Fruit fly (Drosophila melanogaster) whole organism, prepupa: ENCODE data around the gene CG43759.

Source experiments
- Blimp-1 ChIP-seq: fragments of 200-800 bp; sonication (Bioruptor generic); optimal IDR thresholded peaks from 3 replicates; lab custom pipeline; 2017; ENCODE audit warnings: missing biosample characterization, missing genetic modification characterization, mild to moderate bottlenecking, moderate library complexity, missing genetic modification reagents
- CG10631 ChIP-seq: fragments of 200-800 bp; sonication (Bioruptor generic); optimal IDR thresholded peaks from 2 replicates; lab custom pipeline; 2016; ENCODE audit warnings: missing biosample characterization, missing genetic modification characterization
- CG10669 ChIP-seq: fragments of 200-800 bp; sonication (Bioruptor generic); optimal IDR thresholded peaks from 3 replicates; lab custom pipeline; 2018; ENCODE audit warnings: missing biosample characterization, mild to moderate bottlenecking, missing genetic modification characterization, moderate library complexity
- CG11294 ChIP-seq: fragments of 200-800 bp; sonication (Bioruptor generic); IDR thresholded peaks from 2 replicates; pipeline ENCODE4 v1.3.6; 2022; ENCODE audit warnings: missing biosample characterization, missing genetic modification characterization
- CG11902 ChIP-seq: fragments of 200-800 bp; sonication (Bioruptor generic); optimal IDR thresholded peaks from 3 replicates; lab custom pipeline; 2016; ENCODE audit warnings: missing biosample characterization, missing genetic modification characterization
- CG15336 ChIP-seq: fragments of 200-800 bp; sonication (Bioruptor generic); IDR thresholded peaks from 2 replicates; pipeline ENCODE4 v1.3.6; 2022; ENCODE audit warnings: missing biosample characterization, missing genetic modification characterization
- CG1621 ChIP-seq: fragments of 200-800 bp; sonication (Bioruptor generic); optimal IDR thresholded peaks from 3 replicates; lab custom pipeline; 2018; ENCODE audit warnings: missing biosample characterization, mild to moderate bottlenecking, missing genetic modification characterization
- CG16779 ChIP-seq: fragments of 200-800 bp; sonication (Bioruptor generic); optimal IDR thresholded peaks from 3 replicates; lab custom pipeline; 2017; ENCODE audit warnings: missing biosample characterization, mild to moderate bottlenecking, missing genetic modification characterization
- CG3032 ChIP-seq: fragments of 200-800 bp; optimal IDR thresholded peaks from 2 replicates; lab custom pipeline; 2019; ENCODE audit warnings: missing biosample characterization, mild to moderate bottlenecking, missing genetic modification characterization, moderate library complexity
- CG32006 ChIP-seq: fragments of 200-800 bp; sonication (Bioruptor generic); optimal IDR thresholded peaks from 3 replicates; lab custom pipeline; 2017; ENCODE audit warnings: missing biosample characterization, mild to moderate bottlenecking, missing genetic modification characterization
- CG3919 ChIP-seq: fragments of 200-800 bp; sonication (Bioruptor generic); optimal IDR thresholded peaks from 3 replicates; lab custom pipeline; 2016; ENCODE audit warnings: missing biosample characterization, missing genetic modification characterization
- CG4318 ChIP-seq: fragments of 200-800 bp; sonication (Bioruptor generic); optimal IDR thresholded peaks from 3 replicates; lab custom pipeline; 2017; ENCODE audit warnings: missing biosample characterization, mild to moderate bottlenecking, missing genetic modification characterization
- CG6163 ChIP-seq: fragments of 200-800 bp; sonication (Bioruptor generic); IDR thresholded peaks from 3 replicates; pipeline ENCODE4 v1.3.6; 2022; ENCODE audit warnings: missing biosample characterization, missing genetic modification characterization
- CG6792 ChIP-seq: fragments of 200-800 bp; sonication (Bioruptor generic); optimal IDR thresholded peaks from 3 replicates; lab custom pipeline; 2016; ENCODE audit warnings: missing biosample characterization, missing genetic modification characterization
- CG6808 ChIP-seq: fragments of 200-800 bp; sonication (Bioruptor generic); optimal IDR thresholded peaks from 3 replicates; lab custom pipeline; 2017; ENCODE audit warnings: missing biosample characterization, missing genetic modification characterization, mild to moderate bottlenecking, moderate library complexity, missing genetic modification reagents
- CG7368 ChIP-seq: fragments of 200-800 bp; sonication (Bioruptor generic); optimal IDR thresholded peaks from 3 replicates; lab custom pipeline; 2016; ENCODE audit warnings: missing biosample characterization, missing genetic modification characterization
- CG8119 ChIP-seq: fragments of 200-800 bp; sonication (Bioruptor generic); IDR thresholded peaks from 3 replicates; pipeline ENCODE4 v1.3.6; 2022; ENCODE audit warnings: missing biosample characterization, missing genetic modification characterization
- CG8319 ChIP-seq: fragments of 200-800 bp; sonication (Bioruptor generic); optimal IDR thresholded peaks from 3 replicates; lab custom pipeline; 2016; ENCODE audit warnings: missing biosample characterization, missing genetic modification characterization
- Eip78C ChIP-seq: fragments of 200-800 bp; sonication (Bioruptor generic); peaks from one replicate; lab custom pipeline; 2016; ENCODE audit warnings: missing biosample characterization, missing genetic modification characterization
- Ets21C ChIP-seq: fragments of 200-800 bp; sonication (Bioruptor generic); optimal IDR thresholded peaks from 3 replicates; lab custom pipeline; 2016; ENCODE audit warnings: missing biosample characterization, missing genetic modification characterization
- Ets96B ChIP-seq: fragments of 200-800 bp; optimal IDR thresholded peaks from 2 replicates; lab custom pipeline; 2019; ENCODE audit warnings: missing biosample characterization, mild to moderate bottlenecking, missing genetic modification characterization, moderate library complexity
- Gug ChIP-seq: fragments of 200-800 bp; sonication (Bioruptor generic); IDR thresholded peaks from 2 replicates; pipeline ENCODE4 v1.3.6; 2022; ENCODE audit warnings: missing biosample characterization, missing genetic modification characterization
- Hr4 ChIP-seq: fragments of 200-800 bp; sonication (Bioruptor generic); optimal IDR thresholded peaks from 3 replicates; lab custom pipeline; 2016; ENCODE audit warnings: missing biosample characterization, missing genetic modification characterization
- Lpt ChIP-seq: fragments of 200-800 bp; sonication (Bioruptor generic); optimal IDR thresholded peaks from 3 replicates; lab custom pipeline; 2016; ENCODE audit warnings: missing biosample characterization, missing genetic modification characterization
- Met ChIP-seq: fragments of 200-800 bp; sonication (Bioruptor generic); optimal IDR thresholded peaks from 3 replicates; lab custom pipeline; 2016; ENCODE audit warnings: missing biosample characterization, missing genetic modification characterization
- OdsH ChIP-seq: fragments of 200-800 bp; sonication (Bioruptor generic); optimal IDR thresholded peaks from 3 replicates; lab custom pipeline; 2016; ENCODE audit warnings: missing biosample characterization, missing genetic modification characterization
- Smox ChIP-seq: fragments of 200-800 bp; sonication (Bioruptor generic); optimal IDR thresholded peaks from 3 replicates; lab custom pipeline; 2016; ENCODE audit warnings: missing biosample characterization, missing genetic modification characterization
- Sox15 ChIP-seq: fragments of 200-800 bp; sonication (Bioruptor generic); optimal IDR thresholded peaks from 3 replicates; lab custom pipeline; 2016; ENCODE audit warnings: missing biosample characterization, missing genetic modification characterization
- achi ChIP-seq: fragments of 200-800 bp; sonication (Bioruptor generic); optimal IDR thresholded peaks from 3 replicates; lab custom pipeline; 2016; ENCODE audit warnings: missing biosample characterization, missing genetic modification characterization
- cyc ChIP-seq: fragments of 200-800 bp; sonication (Bioruptor generic); optimal IDR thresholded peaks from 3 replicates; lab custom pipeline; 2016; ENCODE audit warnings: missing biosample characterization, missing genetic modification characterization
- dac ChIP-seq: fragments of 200-800 bp; sonication (Bioruptor generic); optimal IDR thresholded peaks from 2 replicates; lab custom pipeline; 2017; ENCODE audit warnings: missing biosample characterization, mild to moderate bottlenecking, missing genetic modification characterization
- dsx ChIP-seq: fragments of 200-800 bp; optimal IDR thresholded peaks from 3 replicates; lab custom pipeline; 2019; ENCODE audit warnings: missing biosample characterization, mild to moderate bottlenecking, missing genetic modification characterization, moderate library complexity; ENCODE audit not compliant: poor library complexity, severe bottlenecking
- esn ChIP-seq: fragments of 200-800 bp; sonication (Bioruptor generic); optimal IDR thresholded peaks from 2 replicates; lab custom pipeline; 2016; ENCODE audit warnings: missing biosample characterization, mild to moderate bottlenecking, missing genetic modification characterization, moderate library complexity
- fd59A ChIP-seq: fragments of 200-800 bp; sonication (Bioruptor generic); optimal IDR thresholded peaks from 2 replicates; lab custom pipeline; 2017; ENCODE audit warnings: missing biosample characterization, mild to moderate bottlenecking, missing genetic modification characterization, missing genetic modification reagents
- fkh ChIP-seq: fragments of 200-800 bp; sonication (Bioruptor generic); optimal IDR thresholded peaks from 3 replicates; lab custom pipeline; 2017; ENCODE audit warnings: missing biosample characterization, mild to moderate bottlenecking, missing genetic modification characterization, moderate library complexity
- net ChIP-seq: fragments of 200-800 bp; sonication (Bioruptor generic); optimal IDR thresholded peaks from 3 replicates; lab custom pipeline; 2016; ENCODE audit warnings: missing biosample characterization, missing genetic modification characterization
- pdm3 ChIP-seq: fragments of 200-800 bp; sonication (Bioruptor generic); optimal IDR thresholded peaks from 3 replicates; lab custom pipeline; 2016; ENCODE audit warnings: missing biosample characterization, missing genetic modification characterization
- salr ChIP-seq, 2 experiments: fragments of 200-800 bp; sonication (Bioruptor generic); optimal IDR thresholded peaks; 3 replicates each; lab custom pipeline; 2016 to 2018; ENCODE audit warnings: missing biosample characterization in 2 of 2, missing genetic modification characterization in 2 of 2, mild to moderate bottlenecking in 1 of 2
- ss ChIP-seq, 2 experiments: fragments of 200-800 bp; sonication (Bioruptor generic); optimal IDR thresholded peaks; 2 replicates in 1 of 2; 3 replicates in 1 of 2; lab custom pipeline; 2017 to 2018; ENCODE audit warnings: mild to moderate bottlenecking in 2 of 2, missing biosample characterization in 2 of 2, missing genetic modification characterization in 2 of 2, moderate library complexity in 1 of 2
- svp ChIP-seq: fragments of 200-800 bp; sonication (Bioruptor generic); peaks from one replicate; lab custom pipeline; 2016; ENCODE audit warnings: missing biosample characterization, missing genetic modification characterization
- topi ChIP-seq: fragments of 200-800 bp; sonication (Bioruptor generic); optimal IDR thresholded peaks from 3 replicates; lab custom pipeline; 2016; ENCODE audit warnings: missing biosample characterization, missing genetic modification characterization
- vri ChIP-seq: fragments of 200-800 bp; sonication (Bioruptor generic); optimal IDR thresholded peaks from 3 replicates; lab custom pipeline; 2016; ENCODE audit warnings: missing biosample characterization, mild to moderate bottlenecking, missing genetic modification characterization

CG43759 gene

dm6 chrX:18944139-18944538 lies 14.0 kb downstream of the CG43759 start:
- TF ChIP-seq CG10669 (GFP tag; lab: Kevin White, UChicago) (peak; percentile 23), CG32006 (GFP tag; lab: Kevin White, UChicago) (peak; percentile 16), dsx (GFP tag; lab: Kevin White, UChicago) (no peak), CG7368 (GFP tag; lab: Kevin White, UChicago) (no peak), Gug (no peak), CG8119 (peak; percentile 19; the same call in 1 of the 3 replicates), Lpt (no peak), Sox15 (GFP tag; lab: Kevin White, UChicago) (no peak), CG1621 (tag; lab: Kevin White, UChicago) (no peak), CG6163 (GFP tag; lab: Robert Waterston, UW) (peak; percentile 32; the same call in 1 of the 3 replicates), svp (peak; percentile 16), Eip78C (peak; percentile 61), Hr4 (GFP tag; lab: Kevin White, UChicago) (no peak), CG11294 (no peak), fkh (GFP tag; lab: Kevin White, UChicago) (no peak), CG3919 (GFP tag; lab: Kevin White, UChicago) (peak; percentile 12), OdsH (GFP tag; lab: Kevin White, UChicago) (no peak), Smox (GFP tag; lab: Kevin White, UChicago) (no peak), Ets21C (GFP tag; lab: Kevin White, UChicago) (no peak), esn (GFP tag; lab: Kevin White, UChicago) (no peak), net (GFP tag; lab: Kevin White, UChicago) (no peak), CG6808 (GFP tag; lab: Kevin White, UChicago) (no peak), CG11902 (GFP tag; lab: Kevin White, UChicago) (no peak), fd59A (GFP tag; lab: Kevin White, UChicago) (no peak), CG4318 (GFP tag; lab: Kevin White, UChicago) (no peak), Blimp-1 (GFP tag; lab: Kevin White, UChicago) (no peak), CG3032 (tag; lab: Kevin White, UChicago) (no peak), CG16779 (tag; lab: Kevin White, UChicago) (no peak), CG6792 (no peak), salr (GFP tag; optimal IDR thresholded peaks at IDR 0.05; lab: Kevin White, UChicago) (peak in 1 of 2 experiments; percentile 7), ss (GFP tag; optimal IDR thresholded peaks at IDR 0.05; lab: Kevin White, UChicago) (no peak), dac (no peak), topi (GFP tag; lab: Kevin White, UChicago) (no peak), CG8319 (no peak), cyc (GFP tag; lab: Kevin White, UChicago) (no peak), CG10631 (GFP tag; lab: Kevin White, UChicago) (peak; percentile 27), pdm3 (GFP tag; lab: Kevin White, UChicago) (peak; percentile 22), vri (GFP tag; lab: Kevin White, UChicago) (no peak), achi (GFP tag; lab: Kevin White, UChicago) (peak; percentile 16), CG15336 (GFP tag; lab: Robert Waterston, UW) (peak; percentile 42), Met (GFP tag; lab: Kevin White, UChicago) (peak; percentile 25)
- TF ChIP-seq, all 60 proteins: peak for 13

- TF ChIP-seq Eip78C (peak; percentile 46), CG32006 (GFP tag; lab: Kevin White, UChicago) (no peak), Ets96B (tag; lab: Kevin White, UChicago) (no peak)
These were observed 16.7 kb downstream of the CG43759 start for dm6 chrX:18946832-18947231.
